Fruit fly (Drosophila melanogaster) whole organism, embryonic: ENCODE results near the gene CG42375.
A peak's percentile ranks its signal among the peaks of the same experiment; 100 is the strongest.

Experiments
- Awh ChIP-seq: fragments of 200-800 bp; sonication (Bioruptor generic); IDR thresholded peaks from 2 replicates; pipeline ENCODE4, ENCODE4 v1.3.6; 2022; ENCODE audit warnings: missing biosample characterization, missing genetic modification characterization
- B-H1 ChIP-seq: fragments of 200-800 bp; sonication (Bioruptor generic); IDR thresholded peaks from 3 replicates; pipeline ENCODE4 v1.3.6; 2022; ENCODE audit warnings: missing biosample characterization, missing genetic modification characterization
- BEAF-32 ChIP-seq: fragments of 200-800 bp; sonication (Bioruptor generic); optimal IDR thresholded peaks from 3 replicates; lab custom pipeline; 2017; ENCODE audit warnings: missing biosample characterization, missing genetic modification characterization, mild to moderate bottlenecking, moderate library complexity, missing genetic modification reagents
- Bteb2 ChIP-seq: fragments of 200-800 bp; sonication (Bioruptor generic); optimal IDR thresholded peaks from 2 replicates; lab custom pipeline; 2016; ENCODE audit warnings: missing biosample characterization, missing genetic modification characterization
- CG10209 ChIP-seq: fragments of 200-800 bp; sonication (Bioruptor generic); optimal IDR thresholded peaks from 3 replicates; lab custom pipeline; 2017; ENCODE audit warnings: missing biosample characterization, mild to moderate bottlenecking, missing genetic modification characterization, missing genetic modification reagents
- CG10274 ChIP-seq: fragments of 200-800 bp; sonication (Bioruptor generic); optimal IDR thresholded peaks from 3 replicates; lab custom pipeline; 2017; ENCODE audit warnings: missing biosample characterization, mild to moderate bottlenecking, missing genetic modification characterization
- CG10462 ChIP-seq: fragments of 200-800 bp; sonication (Bioruptor generic); optimal IDR thresholded peaks from 2 replicates; lab custom pipeline; 2016; ENCODE audit warnings: missing biosample characterization, missing genetic modification characterization
- CG12155 ChIP-seq: fragments of 200-800 bp; sonication (Bioruptor generic); optimal IDR thresholded peaks from 3 replicates; lab custom pipeline; 2016; ENCODE audit warnings: missing biosample characterization, missing genetic modification characterization
- CG12659 ChIP-seq: fragments of 200-800 bp; sonication (Bioruptor generic); optimal IDR thresholded peaks from 3 replicates; lab custom pipeline; 2017; ENCODE audit warnings: mild to moderate bottlenecking, missing biosample characterization, missing genetic modification reagents, missing genetic modification characterization
- CG1602 ChIP-seq: fragments of 200-800 bp; sonication (Bioruptor generic); optimal IDR thresholded peaks from 3 replicates; lab custom pipeline; 2016; ENCODE audit warnings: missing biosample characterization, missing genetic modification characterization
- CG30403 ChIP-seq: fragments of 200-800 bp; sonication (Bioruptor generic); optimal IDR thresholded peaks from 3 replicates; lab custom pipeline; 2016; ENCODE audit warnings: missing biosample characterization, missing genetic modification characterization
- CG3281 ChIP-seq: fragments of 200-800 bp; sonication (Bioruptor generic); optimal IDR thresholded peaks from 3 replicates; lab custom pipeline; 2017; ENCODE audit warnings: missing biosample characterization, mild to moderate bottlenecking, missing genetic modification characterization
- CG33557 ChIP-seq: fragments of 200-800 bp; sonication (Bioruptor generic); optimal IDR thresholded peaks from 2 replicates; lab custom pipeline; 2019; ENCODE audit warnings: missing biosample characterization, mild to moderate bottlenecking, missing genetic modification characterization, moderate library complexity
- CG4617 ChIP-seq: fragments of 200-800 bp; sonication (Bioruptor generic); optimal IDR thresholded peaks from 3 replicates; lab custom pipeline; 2016; ENCODE audit warnings: missing biosample characterization, missing genetic modification characterization, borderline replicate concordance
- CG6272 ChIP-seq: fragments of 200-800 bp; sonication (Bioruptor generic); IDR thresholded peaks from 2 replicates; pipeline ENCODE4 v1.3.6; 2022; ENCODE audit warnings: missing biosample characterization, missing genetic modification characterization
- CG6654 ChIP-seq: fragments of 200-800 bp; sonication (Bioruptor generic); optimal IDR thresholded peaks from 2 replicates; lab custom pipeline; 2017; ENCODE audit warnings: missing biosample characterization, mild to moderate bottlenecking, missing genetic modification characterization
- CG7786 ChIP-seq: fragments of 200-800 bp; sonication (Bioruptor generic); optimal IDR thresholded peaks from 2 replicates; lab custom pipeline; 2016; ENCODE audit warnings: missing biosample characterization, missing genetic modification characterization
- CG7839 ChIP-seq: fragments of 200-800 bp; sonication (Bioruptor generic); optimal IDR thresholded peaks from 3 replicates; lab custom pipeline; 2018; ENCODE audit warnings: missing biosample characterization, mild to moderate bottlenecking, missing genetic modification characterization, moderate library complexity
- CG7987 ChIP-seq: fragments of 200-800 bp; sonication (Bioruptor generic); optimal IDR thresholded peaks from 2 replicates; lab custom pipeline; 2018; ENCODE audit warnings: missing biosample characterization, mild to moderate bottlenecking, missing genetic modification characterization, moderate library complexity
- CG9437 ChIP-seq: fragments of 200-800 bp; sonication (Bioruptor generic); optimal IDR thresholded peaks from 2 replicates; lab custom pipeline; 2018; ENCODE audit warnings: missing biosample characterization, mild to moderate bottlenecking, missing genetic modification characterization
- CG9817 ChIP-seq: fragments of 200-800 bp; sonication (Bioruptor generic); optimal IDR thresholded peaks from 2 replicates; lab custom pipeline; 2018; ENCODE audit warnings: missing biosample characterization, mild to moderate bottlenecking, missing genetic modification characterization, moderate library complexity
- CG9932 ChIP-seq: fragments of 200-800 bp; sonication (Bioruptor generic); IDR thresholded peaks from 2 replicates; pipeline ENCODE4 v1.3.6; 2022; ENCODE audit warnings: missing biosample characterization, missing genetic modification characterization
- Hey ChIP-seq: fragments of 200-800 bp; sonication (Bioruptor generic); optimal IDR thresholded peaks from 3 replicates; lab custom pipeline; 2018; ENCODE audit warnings: missing biosample characterization, mild to moderate bottlenecking, missing genetic modification characterization
- HmgD ChIP-seq: fragments of 200-800 bp; sonication (Bioruptor generic); optimal IDR thresholded peaks from 3 replicates; lab custom pipeline; 2016; ENCODE audit warnings: missing biosample characterization, missing genetic modification characterization
- Hmr ChIP-seq: fragments of 200-800 bp; sonication (Bioruptor generic); optimal IDR thresholded peaks from 3 replicates; lab custom pipeline; 2017; ENCODE audit warnings: mild to moderate bottlenecking, missing biosample characterization, missing genetic modification reagents, missing genetic modification characterization
- Hr39 ChIP-seq: fragments of >200 bp; optimal IDR thresholded peaks from 2 replicates; lab custom pipeline; 2017
- Kr ChIP-seq: fragments of 200-800 bp; sonication (Bioruptor generic); optimal IDR thresholded peaks from 2 replicates; lab custom pipeline; 2017; ENCODE audit warnings: missing biosample characterization, mild to moderate bottlenecking, missing genetic modification characterization
- MBD-R2 ChIP-seq: fragments of 200-800 bp; sonication (Bioruptor generic); IDR thresholded peaks from 2 replicates; pipeline ENCODE4 v1.3.6; 2022; ENCODE audit warnings: missing biosample characterization, missing genetic modification characterization
- Mad ChIP-seq: fragments of 200-800 bp; sonication (Bioruptor generic); optimal IDR thresholded peaks from 2 replicates; lab custom pipeline; 2016; ENCODE audit warnings: missing biosample characterization, missing genetic modification characterization
- Myb ChIP-seq: fragments of 200-800 bp; sonication (Bioruptor generic); optimal IDR thresholded peaks from 2 replicates; lab custom pipeline; 2016; ENCODE audit warnings: missing biosample characterization, missing genetic modification characterization
- NFAT ChIP-seq: fragments of 200-800 bp; sonication (Bioruptor generic); IDR thresholded peaks from 2 replicates; pipeline ENCODE4 v1.3.6; 2022; ENCODE audit warnings: missing biosample characterization, missing genetic modification characterization
- Rx ChIP-seq: fragments of 200-800 bp; sonication (Bioruptor generic); IDR thresholded peaks from 2 replicates; pipeline ENCODE4 v1.3.6; 2022; ENCODE audit warnings: missing biosample characterization, missing genetic modification characterization
- Sry-δ ChIP-seq: fragments of 200-800 bp; sonication (Bioruptor generic); optimal IDR thresholded peaks from 2 replicates; lab custom pipeline; 2016; ENCODE audit warnings: missing biosample characterization, missing genetic modification characterization
- bsh ChIP-seq, 2 experiments: fragments of 200-800 bp; sonication (Bioruptor generic); optimal IDR thresholded peaks; 2 replicates each; lab custom pipeline; 2017 to 2018; ENCODE audit warnings: mild to moderate bottlenecking in 2 of 2, missing biosample characterization in 2 of 2, missing genetic modification characterization in 2 of 2, moderate library complexity in 1 of 2
- cad ChIP-seq: fragments of >200 bp; optimal IDR thresholded peaks from 2 replicates; lab custom pipeline; 2017; ENCODE audit warnings: missing biosample characterization, missing genetic modification characterization
- croc ChIP-seq: fragments of 200-800 bp; sonication (Bioruptor generic); conservative IDR thresholded peaks from 3 replicates; pipeline ENCODE4 v1.3.6; 2022; ENCODE audit warnings: missing biosample characterization, missing genetic modification characterization
- en ChIP-seq: fragments of 200-800 bp; sonication (Bioruptor generic); optimal IDR thresholded peaks from 2 replicates; lab custom pipeline; 2016; ENCODE audit warnings: missing biosample characterization, missing genetic modification characterization
- esg ChIP-seq: fragments of 200-800 bp; sonication (Bioruptor generic); conservative IDR thresholded peaks from 2 replicates; pipeline ENCODE4 v1.3.6; 2022; ENCODE audit warnings: missing biosample characterization, missing genetic modification characterization
- klu ChIP-seq: fragments of 200-800 bp; sonication (Bioruptor generic); IDR thresholded peaks from 2 replicates; pipeline ENCODE4 v1.3.6; 2022; ENCODE audit warnings: missing biosample characterization, missing genetic modification characterization
- lab ChIP-seq: fragments of 200-800 bp; sonication (Bioruptor generic); optimal IDR thresholded peaks from 3 replicates; lab custom pipeline; 2017; ENCODE audit warnings: missing biosample characterization, missing genetic modification characterization, mild to moderate bottlenecking, moderate library complexity, missing genetic modification reagents
- mirr ChIP-seq: fragments of 200-800 bp; sonication (Bioruptor generic); optimal IDR thresholded peaks from 3 replicates; lab custom pipeline; 2018; ENCODE audit warnings: missing biosample characterization, mild to moderate bottlenecking, missing genetic modification characterization
- pita ChIP-seq: fragments of 200-800 bp; sonication (Bioruptor generic); optimal IDR thresholded peaks from 2 replicates; lab custom pipeline; 2017; ENCODE audit warnings: missing biosample characterization, mild to moderate bottlenecking, missing genetic modification characterization
- pros ChIP-seq: fragments of 200-800 bp; sonication (Bioruptor generic); optimal IDR thresholded peaks from 3 replicates; lab custom pipeline; 2019; ENCODE audit warnings: missing biosample characterization, mild to moderate bottlenecking, missing genetic modification characterization, moderate library complexity
- psq ChIP-seq: fragments of 200-800 bp; sonication (Bioruptor generic); optimal IDR thresholded peaks from 2 replicates; lab custom pipeline; 2017; ENCODE audit warnings: missing biosample characterization, missing genetic modification characterization
- ranshi ChIP-seq: fragments of 200-800 bp; sonication (Bioruptor generic); IDR thresholded peaks from 2 replicates; pipeline ENCODE4 v1.3.6; 2022; ENCODE audit warnings: missing biosample characterization, missing genetic modification characterization
- seq ChIP-seq: fragments of 200-800 bp; sonication (Bioruptor generic); IDR thresholded peaks from 2 replicates; pipeline ENCODE4 v1.3.6; 2022; ENCODE audit warnings: missing biosample characterization, missing genetic modification characterization
- ssp ChIP-seq: fragments of 200-800 bp; sonication (Bioruptor generic); IDR thresholded peaks from 2 replicates; pipeline ENCODE4 v1.3.6; 2022; ENCODE audit warnings: missing biosample characterization, missing genetic modification characterization
- trh ChIP-seq: fragments of 200-800 bp; sonication (Bioruptor generic); optimal IDR thresholded peaks from 2 replicates; lab custom pipeline; 2016; ENCODE audit warnings: missing biosample characterization, missing genetic modification characterization
- vnd ChIP-seq: fragments of 200-800 bp; sonication (Bioruptor generic); IDR thresholded peaks from 3 replicates; pipeline ENCODE4 v1.3.6; 2022; ENCODE audit warnings: missing biosample characterization, missing genetic modification characterization; ENCODE audit not compliant: partially characterized antibody
- zen ChIP-seq: fragments of 200-800 bp; sonication (Bioruptor generic); optimal IDR thresholded peaks from 3 replicates; lab custom pipeline; 2018; ENCODE audit warnings: missing biosample characterization, mild to moderate bottlenecking, missing genetic modification characterization, moderate library complexity

CG42375 gene

DNA sequence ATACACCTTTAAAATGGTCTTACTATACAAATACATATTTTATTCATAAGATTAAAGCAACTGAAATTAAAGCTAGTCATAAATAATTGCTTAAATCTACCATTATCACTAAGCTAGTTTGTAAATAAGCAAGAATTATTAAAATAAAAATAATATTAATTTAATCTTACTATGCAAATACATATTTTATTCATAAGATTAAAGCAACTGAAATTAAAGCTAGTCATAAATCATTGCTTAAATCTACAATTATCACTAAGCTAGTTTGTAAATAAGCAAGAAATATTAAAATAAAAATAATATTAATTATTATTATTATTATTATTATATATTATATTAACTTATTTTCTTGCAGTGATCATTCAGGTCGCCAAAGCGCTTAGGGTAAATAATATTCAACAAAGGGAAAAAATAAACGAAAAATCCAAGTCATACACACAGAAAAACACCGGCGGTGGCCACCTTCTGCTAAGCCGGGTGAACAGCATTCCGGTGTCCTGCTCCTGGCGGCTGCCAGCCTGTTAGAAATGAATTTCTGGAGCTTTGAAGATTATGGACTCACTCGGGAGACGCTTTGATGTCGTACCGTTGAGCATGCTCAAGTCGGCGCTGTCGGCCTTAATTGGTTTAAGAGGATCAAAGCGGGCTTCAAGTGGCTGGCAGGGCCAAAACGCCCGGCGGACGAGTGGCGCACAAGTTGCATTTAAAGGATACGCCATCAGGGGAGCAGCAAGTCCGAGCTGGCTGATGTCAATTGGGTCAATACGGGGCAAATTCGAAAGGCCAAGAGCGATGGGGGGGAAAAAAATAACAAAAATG, 24.7 kb downstream of the CG42375 start:
- TF ChIP-seq Hr39 (lab: Kevin White, UChicago) (no peak), Myb (GFP tag; lab: Kevin White, UChicago) (no peak), CG7839 (tag; lab: Kevin White, UChicago) (peak; percentile 79), CG12155 (GFP tag; lab: Kevin White, UChicago) (no peak), CG6272 (GFP tag; lab: Robert Waterston, UW) (no peak), seq (GFP tag; lab: Robert Waterston, UW) (no peak), CG10462 (GFP tag; lab: Kevin White, UChicago) (no peak), CG7786 (no peak), zen (tag; lab: Kevin White, UChicago) (no peak), cad (GFP tag; lab: Kevin White, UChicago) (no peak), pros (GFP tag; lab: Kevin White, UChicago) (peak; percentile 96), Rx (GFP tag; lab: Robert Waterston, UW) (no peak), en (GFP tag; lab: Kevin White, UChicago) (no peak), bsh (GFP tag; optimal IDR thresholded peaks at IDR 0.05; lab: Kevin White, UChicago) (peak in 1 of 2 experiments; percentile 44), BEAF-32 (GFP tag; lab: Kevin White, UChicago) (no peak), psq (GFP tag; lab: Kevin White, UChicago) (no peak), CG1602 (no peak), ssp (GFP tag; lab: Robert Waterston, UW) (no peak), CG12659 (peak; percentile 22), CG10274 (no peak), CG33557 (GFP tag; lab: Kevin White, UChicago) (no peak), croc (GFP tag; lab: Robert Waterston, UW) (no peak), Bteb2 (no peak), esg (GFP tag; lab: Robert Waterston, UW) (no peak), CG9932 (GFP tag; lab: Robert Waterston, UW) (no peak), klu (GFP tag; lab: Robert Waterston, UW) (no peak), NFAT (GFP tag; lab: Robert Waterston, UW) (no peak), lab (GFP tag; lab: Kevin White, UChicago) (peak; percentile 53), CG9437 (GFP tag; lab: Kevin White, UChicago) (peak; percentile 34), CG3281 (GFP tag; lab: Kevin White, UChicago) (peak; percentile 36), vnd (GFP tag; lab: Robert Waterston, UW) (no peak), Awh (GFP tag; lab: Robert Waterston, UW) (no peak), Kr (GFP tag; lab: Kevin White, UChicago) (no peak), CG4617 (no peak), pita (GFP tag; lab: Kevin White, UChicago) (no peak), Hey (no peak), MBD-R2 (no peak), HmgD (GFP tag; lab: Kevin White, UChicago) (no peak), Sry-δ (GFP tag; lab: Kevin White, UChicago) (no peak), Mad (GFP tag; lab: Kevin White, UChicago) (no peak), Hmr (GFP tag; lab: Kevin White, UChicago) (peak; percentile 70), CG10209 (GFP tag; lab: Kevin White, UChicago) (peak; percentile 40), trh (GFP tag; lab: Kevin White, UChicago) (no peak), mirr (GFP tag; lab: Kevin White, UChicago) (no peak), CG7987 (GFP tag; lab: Kevin White, UChicago) (no peak), ranshi (no peak), CG30403 (GFP tag; lab: Kevin White, UChicago) (peak; percentile 53), CG9817 (tag; lab: Kevin White, UChicago) (no peak), B-H1 (no peak), CG6654 (GFP tag; lab: Kevin White, UChicago) (no peak)
